Worm (Caenorhabditis elegans) whole organism, midembryonic: ENCODE results near the gene xol-1.

Experiments
- T22C8.4 ChIP-seq: fragments of 200-800 bp; sonication (Bioruptor generic); IDR thresholded peaks from 2 replicates; pipeline ENCODE4 v1.3.6; 2022; ENCODE audit warnings: missing genetic modification characterization, missing compliant biosample characterization
- cog-1 ChIP-seq: sonication (generic microtip); optimal IDR thresholded peaks from 2 replicates; lab custom pipeline; 2016; ENCODE audit warnings: missing genetic modification characterization, missing compliant biosample characterization
- flt-1 ChIP-seq: fragments of 200-800 bp; sonication (Bioruptor generic); IDR thresholded peaks from 2 replicates; pipeline ENCODE4 v1.3.6; 2022; ENCODE audit warnings: missing genetic modification characterization, missing compliant biosample characterization
- klf-2 ChIP-seq: fragments of 200-800 bp; sonication (Bioruptor generic); conservative IDR thresholded peaks from 2 replicates; pipeline ENCODE4 v1.3.6; 2022; ENCODE audit warnings: missing genetic modification reagents, missing genetic modification characterization, missing compliant biosample characterization
- med-1 ChIP-seq: sonication (generic microtip); optimal IDR thresholded peaks from 2 replicates; lab custom pipeline; 2017; ENCODE audit warnings: missing genetic modification characterization, mild to moderate bottlenecking, missing compliant biosample characterization, antibody characterized with exemption, missing genetic modification reagents; ENCODE audit not compliant: insufficient read depth
- ref-1 ChIP-seq: fragments of 200-800 bp; sonication (Bioruptor generic); conservative IDR thresholded peaks from 2 replicates; pipeline ENCODE4 v1.3.6; 2022; ENCODE audit warnings: missing genetic modification reagents, missing genetic modification characterization, missing compliant biosample characterization
- tab-1 ChIP-seq: fragments of 200-800 bp; sonication (Bioruptor generic); IDR thresholded peaks from 2 replicates; pipeline ENCODE4 v1.3.6; 2022; ENCODE audit warnings: missing genetic modification characterization, missing compliant biosample characterization
- ztf-29 ChIP-seq: fragments of 200-800 bp; sonication (Bioruptor generic); IDR thresholded peaks from 2 replicates; pipeline ENCODE4 v1.3.6; 2022; ENCODE audit warnings: missing genetic modification reagents, missing genetic modification characterization, missing compliant biosample characterization

DNA sequence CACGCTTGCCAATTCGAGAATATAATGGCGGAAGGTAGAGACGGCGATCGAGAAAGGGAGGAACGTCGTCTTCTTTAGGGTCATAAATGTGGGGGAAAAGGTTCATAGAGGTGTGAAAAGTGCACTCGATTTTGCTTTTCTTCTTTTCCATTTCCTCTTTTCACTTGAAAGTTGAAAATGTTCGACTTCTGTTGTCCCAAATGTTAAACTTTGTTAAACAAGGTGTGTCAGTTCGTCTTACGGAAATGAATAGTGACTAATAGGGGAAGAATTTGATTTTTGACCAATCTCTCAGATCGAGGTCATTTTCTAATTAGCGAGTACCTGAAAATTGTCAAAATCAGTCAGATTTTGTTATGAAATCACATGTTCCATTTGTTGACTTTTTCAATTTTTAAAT lies 36.3 kb upstream of the xol-1 start:
- TF ChIP-seq cog-1 (tag; lab: Kevin White, UChicago): no peak
- no peak for TF ChIP-seq flt-1 (GFP tag; lab: Robert Waterston, UW)
- TF ChIP-seq T22C8.4 (GFP tag; lab: Robert Waterston, UW): no peak
- no peak for TF ChIP-seq tab-1
- TF ChIP-seq klf-2 (GFP tag; lab: Robert Waterston, UW): no peak
- no peak for TF ChIP-seq ref-1
- TF ChIP-seq ztf-29 (GFP tag; lab: Robert Waterston, UW): no peak
- no peak for TF ChIP-seq med-1 (GFP tag; lab: Kevin White, UChicago)
